Worm (Caenorhabditis elegans): Measurements from ENCODE around the gene mig-2.

mig-2 gene

ce11 chrX:11522058-11522757 lies 26.2 kb upstream of the mig-2 start, which contains the start of gene sdc-2 (continued):
- TF ChIP-seq rbr-2 (tag; optimal IDR thresholded peaks at IDR 0.05) (peak; percentile 81), lin-39 (tag; optimal IDR thresholded peaks at IDR 0.05) (no peak), T20F7.1 (GFP tag; optimal IDR thresholded peaks at IDR 0.05) (no peak), mdl-1 (tag; optimal IDR thresholded peaks at IDR 0.05) (peak in 1 of 2 experiments; percentile 49), ztf-7 (tag; optimal IDR thresholded peaks at IDR 0.05) (no peak), lim-7 (GFP tag; IDR thresholded peaks at IDR 0.05) (no peak), fkh-10 (GFP tag; optimal IDR thresholded peaks at IDR 0.05) (peak; percentile 61), ceh-82 (tag; optimal IDR thresholded peaks at IDR 0.05) (no peak), ceh-20 (GFP tag; IDR thresholded peaks at IDR 0.05) (peak; percentile 66), ZK337.2 (GFP tag; IDR thresholded peaks at IDR 0.05) (no peak), ZK546.5 (tag; optimal IDR thresholded peaks at IDR 0.05) (no peak), madf-9 (GFP tag; conservative IDR thresholded peaks at IDR 0.05) (peak; percentile 26; the same call in 1 of the 2 replicates), dmd-9 (GFP tag; IDR thresholded peaks at IDR 0.05) (no peak), fos-1 (tag; optimal IDR thresholded peaks at IDR 0.05) (no peak), nhr-41 (GFP tag; IDR thresholded peaks at IDR 0.05) (no peak; the same call in 1 of the 2 replicates), Y5F2A.4 (GFP tag; optimal IDR thresholded peaks at IDR 0.05) (no peak), nhr-10 (tag; optimal IDR thresholded peaks at IDR 0.05) (no peak), dmd-6 (GFP tag; IDR thresholded peaks at IDR 0.05) (peak; percentile 68), pqm-1 (tag; optimal IDR thresholded peaks at IDR 0.05) (no peak), saeg-2 (GFP tag; IDR thresholded peaks at IDR 0.05) (0 out of 2 replicates have a peak, but pooled peaks have one; percentile 66), spr-3 (GFP tag; optimal IDR thresholded peaks at IDR 0.05) (no peak), ama-1 (optimal IDR thresholded peaks at IDR 0.05) (no peak), nhr-6 (tag; optimal IDR thresholded peaks at IDR 0.05) (peak; percentile 80), F26F4.8 (GFP tag; conservative IDR thresholded peaks at IDR 0.05) (no peak), lin-29 (GFP tag; IDR thresholded peaks at IDR 0.05) (no peak), F10B5.3 (tag; optimal IDR thresholded peaks at IDR 0.05) (peak; percentile 30), tra-1 (GFP tag; IDR thresholded peaks at IDR 0.05) (no peak), egl-27 (tag; optimal IDR thresholded peaks at IDR 0.05) (no peak), tag-97 (GFP tag; IDR thresholded peaks at IDR 0.05) (no peak), hlh-30 (tag; optimal IDR thresholded peaks at IDR 0.05; ENCODE audit: insufficient read depth) (peak; percentile 80), nhr-42 (GFP tag; IDR thresholded peaks at IDR 0.05) (peak; percentile 85), nhr-25 (tag; optimal IDR thresholded peaks at IDR 0.05; ENCODE audit: borderline replicate concordance, insufficient read depth) (no peak), spr-1 (tag; optimal IDR thresholded peaks at IDR 0.05) (peak; percentile 70), set-16 (GFP tag; IDR thresholded peaks at IDR 0.05) (no peak), T26A8.4 (GFP tag; IDR thresholded peaks at IDR 0.05) (peak; percentile 78), snpc-1.2 (GFP tag; IDR thresholded peaks at IDR 0.05) (no peak), Y105C5A.15 (GFP tag; IDR thresholded peaks at IDR 0.05) (no peak), ztf-11 (tag; optimal IDR thresholded peaks at IDR 0.05) (no peak), mxl-2 (GFP tag; conservative IDR thresholded peaks at IDR 0.05) (no peak), dpl-1 (GFP tag; optimal IDR thresholded peaks at IDR 0.05) (peak; percentile 39), lir-3 (tag; optimal IDR thresholded peaks at IDR 0.05) (no peak), dmd-8 (GFP tag; IDR thresholded peaks at IDR 0.05) (no peak), daf-19 (GFP tag; conservative IDR thresholded peaks at IDR 0.05) (no peak), mes-2 (tag; optimal IDR thresholded peaks at IDR 0.05; ENCODE audit: poor library complexity, severe bottlenecking) (peak; percentile 88), F37D6.2 (tag; optimal IDR thresholded peaks at IDR 0.05) (peak; percentile 77), nhr-28 (tag; optimal IDR thresholded peaks at IDR 0.05) (peak; percentile 83), lsy-2 (tag; optimal IDR thresholded peaks at IDR 0.05) (peak in 1 of 2 experiments; percentile 55), nhr-111 (GFP tag; optimal IDR thresholded peaks at IDR 0.05) (no peak), snpc-4 (tag; optimal IDR thresholded peaks at IDR 0.05) (no peak), zfp-2 (tag; optimal IDR thresholded peaks at IDR 0.05) (no peak), zip-11 (GFP tag; IDR thresholded peaks at IDR 0.05) (no peak)
